Fruit fly (Drosophila melanogaster) whole organism, prepupa: Measurements from ENCODE around the gene CG3857.

Experiments
- Blimp-1 ChIP-seq: fragments of 200-800 bp; sonication (Bioruptor generic); optimal IDR thresholded peaks from 3 replicates; lab custom pipeline; 2017; ENCODE audit warnings: missing biosample characterization, missing genetic modification characterization, mild to moderate bottlenecking, moderate library complexity, missing genetic modification reagents
- CG11294 ChIP-seq: fragments of 200-800 bp; sonication (Bioruptor generic); IDR thresholded peaks from 2 replicates; pipeline ENCODE4 v1.3.6; 2022; ENCODE audit warnings: missing biosample characterization, missing genetic modification characterization
- CG11762 ChIP-seq: fragments of 200-800 bp; sonication (Bioruptor generic); optimal IDR thresholded peaks from 3 replicates; lab custom pipeline; 2016; ENCODE audit warnings: missing biosample characterization, missing genetic modification characterization; ENCODE audit not compliant: insufficient read depth
- CG11902 ChIP-seq: fragments of 200-800 bp; sonication (Bioruptor generic); optimal IDR thresholded peaks from 3 replicates; lab custom pipeline; 2016; ENCODE audit warnings: missing biosample characterization, missing genetic modification characterization
- CG15336 ChIP-seq: fragments of 200-800 bp; sonication (Bioruptor generic); IDR thresholded peaks from 2 replicates; pipeline ENCODE4 v1.3.6; 2022; ENCODE audit warnings: missing biosample characterization, missing genetic modification characterization
- CG1621 ChIP-seq: fragments of 200-800 bp; sonication (Bioruptor generic); optimal IDR thresholded peaks from 3 replicates; lab custom pipeline; 2018; ENCODE audit warnings: missing biosample characterization, mild to moderate bottlenecking, missing genetic modification characterization
- CG16779 ChIP-seq: fragments of 200-800 bp; sonication (Bioruptor generic); optimal IDR thresholded peaks from 3 replicates; lab custom pipeline; 2017; ENCODE audit warnings: missing biosample characterization, mild to moderate bottlenecking, missing genetic modification characterization
- CG3032 ChIP-seq: fragments of 200-800 bp; optimal IDR thresholded peaks from 2 replicates; lab custom pipeline; 2019; ENCODE audit warnings: missing biosample characterization, mild to moderate bottlenecking, missing genetic modification characterization, moderate library complexity
- CG31627 ChIP-seq: fragments of 200-800 bp; sonication (Bioruptor generic); optimal IDR thresholded peaks from 3 replicates; lab custom pipeline; 2016; ENCODE audit warnings: missing biosample characterization, missing genetic modification characterization
- CG32006 ChIP-seq: fragments of 200-800 bp; sonication (Bioruptor generic); optimal IDR thresholded peaks from 3 replicates; lab custom pipeline; 2017; ENCODE audit warnings: missing biosample characterization, mild to moderate bottlenecking, missing genetic modification characterization
- CG34406 ChIP-seq: fragments of 200-800 bp; sonication (Bioruptor generic); optimal IDR thresholded peaks from 3 replicates; lab custom pipeline; 2016; ENCODE audit warnings: missing biosample characterization, missing genetic modification characterization
- CG4318 ChIP-seq: fragments of 200-800 bp; sonication (Bioruptor generic); optimal IDR thresholded peaks from 3 replicates; lab custom pipeline; 2017; ENCODE audit warnings: missing biosample characterization, mild to moderate bottlenecking, missing genetic modification characterization
- CG6163 ChIP-seq: fragments of 200-800 bp; sonication (Bioruptor generic); IDR thresholded peaks from 3 replicates; pipeline ENCODE4 v1.3.6; 2022; ENCODE audit warnings: missing biosample characterization, missing genetic modification characterization
- CG6276 ChIP-seq: fragments of 200-800 bp; sonication (Bioruptor generic); optimal IDR thresholded peaks from 2 replicates; lab custom pipeline; 2017; ENCODE audit warnings: missing biosample characterization, mild to moderate bottlenecking, missing genetic modification characterization
- CG6792 ChIP-seq: fragments of 200-800 bp; sonication (Bioruptor generic); optimal IDR thresholded peaks from 3 replicates; lab custom pipeline; 2016; ENCODE audit warnings: missing biosample characterization, missing genetic modification characterization
- CG6808 ChIP-seq: fragments of 200-800 bp; sonication (Bioruptor generic); optimal IDR thresholded peaks from 3 replicates; lab custom pipeline; 2017; ENCODE audit warnings: missing biosample characterization, missing genetic modification characterization, mild to moderate bottlenecking, moderate library complexity, missing genetic modification reagents
- CG6854 ChIP-seq: fragments of 200-800 bp; sonication (Bioruptor generic); optimal IDR thresholded peaks from 2 replicates; lab custom pipeline; 2017; ENCODE audit warnings: missing biosample characterization, mild to moderate bottlenecking, missing genetic modification characterization
- CG7368 ChIP-seq: fragments of 200-800 bp; sonication (Bioruptor generic); optimal IDR thresholded peaks from 3 replicates; lab custom pipeline; 2016; ENCODE audit warnings: missing biosample characterization, missing genetic modification characterization
- CG8119 ChIP-seq: fragments of 200-800 bp; sonication (Bioruptor generic); IDR thresholded peaks from 3 replicates; pipeline ENCODE4 v1.3.6; 2022; ENCODE audit warnings: missing biosample characterization, missing genetic modification characterization
- Eip75B ChIP-seq: fragments of 200-800 bp; sonication (Bioruptor generic); optimal IDR thresholded peaks from 3 replicates; lab custom pipeline; 2016; ENCODE audit warnings: missing biosample characterization, missing genetic modification characterization
- Eip78C ChIP-seq: fragments of 200-800 bp; sonication (Bioruptor generic); peaks from one replicate; lab custom pipeline; 2016; ENCODE audit warnings: missing biosample characterization, missing genetic modification characterization
- Eip93F ChIP-seq: fragments of 200-800 bp; sonication (Bioruptor generic); optimal IDR thresholded peaks from 2 replicates; lab custom pipeline; 2016; ENCODE audit warnings: missing biosample characterization, mild to moderate bottlenecking, missing genetic modification characterization
- Ets96B ChIP-seq: fragments of 200-800 bp; optimal IDR thresholded peaks from 2 replicates; lab custom pipeline; 2019; ENCODE audit warnings: missing biosample characterization, mild to moderate bottlenecking, missing genetic modification characterization, moderate library complexity
- Gug ChIP-seq: fragments of 200-800 bp; sonication (Bioruptor generic); IDR thresholded peaks from 2 replicates; pipeline ENCODE4 v1.3.6; 2022; ENCODE audit warnings: missing biosample characterization, missing genetic modification characterization
- Hr38 ChIP-seq: sonication (Bioruptor generic); optimal IDR thresholded peaks from 2 replicates; lab custom pipeline; 2016; ENCODE audit warnings: missing biosample characterization, missing genetic modification characterization
- Hr39 ChIP-seq: fragments of 200-800 bp; sonication (Bioruptor generic); optimal IDR thresholded peaks from 2 replicates; lab custom pipeline; 2016; ENCODE audit warnings: missing biosample characterization, missing genetic modification characterization
- Hr4 ChIP-seq: fragments of 200-800 bp; sonication (Bioruptor generic); optimal IDR thresholded peaks from 3 replicates; lab custom pipeline; 2016; ENCODE audit warnings: missing biosample characterization, missing genetic modification characterization
- Smox ChIP-seq: fragments of 200-800 bp; sonication (Bioruptor generic); optimal IDR thresholded peaks from 3 replicates; lab custom pipeline; 2016; ENCODE audit warnings: missing biosample characterization, missing genetic modification characterization
- Sox14 ChIP-seq: fragments of 200-800 bp; sonication (Bioruptor generic); optimal IDR thresholded peaks from 3 replicates; lab custom pipeline; 2016; ENCODE audit warnings: missing biosample characterization, missing genetic modification characterization
- achi ChIP-seq: fragments of 200-800 bp; sonication (Bioruptor generic); optimal IDR thresholded peaks from 3 replicates; lab custom pipeline; 2016; ENCODE audit warnings: missing biosample characterization, missing genetic modification characterization
- acj6 ChIP-seq: fragments of 200-800 bp; sonication (Bioruptor generic); optimal IDR thresholded peaks from 3 replicates; lab custom pipeline; 2016; ENCODE audit warnings: missing biosample characterization, missing genetic modification characterization
- cyc ChIP-seq: fragments of 200-800 bp; sonication (Bioruptor generic); optimal IDR thresholded peaks from 3 replicates; lab custom pipeline; 2016; ENCODE audit warnings: missing biosample characterization, missing genetic modification characterization
- dsx ChIP-seq: fragments of 200-800 bp; optimal IDR thresholded peaks from 3 replicates; lab custom pipeline; 2019; ENCODE audit warnings: missing biosample characterization, mild to moderate bottlenecking, missing genetic modification characterization, moderate library complexity; ENCODE audit not compliant: poor library complexity, severe bottlenecking
- esn ChIP-seq: fragments of 200-800 bp; sonication (Bioruptor generic); optimal IDR thresholded peaks from 2 replicates; lab custom pipeline; 2016; ENCODE audit warnings: missing biosample characterization, mild to moderate bottlenecking, missing genetic modification characterization, moderate library complexity
- fd59A ChIP-seq: fragments of 200-800 bp; sonication (Bioruptor generic); optimal IDR thresholded peaks from 2 replicates; lab custom pipeline; 2017; ENCODE audit warnings: missing biosample characterization, mild to moderate bottlenecking, missing genetic modification characterization, missing genetic modification reagents
- fd85E ChIP-seq: fragments of 200-800 bp; sonication (Bioruptor generic); optimal IDR thresholded peaks from 3 replicates; lab custom pipeline; 2016; ENCODE audit warnings: missing biosample characterization, missing genetic modification characterization
- fkh ChIP-seq: fragments of 200-800 bp; sonication (Bioruptor generic); optimal IDR thresholded peaks from 3 replicates; lab custom pipeline; 2017; ENCODE audit warnings: missing biosample characterization, mild to moderate bottlenecking, missing genetic modification characterization, moderate library complexity
- lz ChIP-seq: fragments of 200-800 bp; sonication (Bioruptor generic); optimal IDR thresholded peaks from 3 replicates; lab custom pipeline; 2016; ENCODE audit warnings: missing biosample characterization, missing genetic modification characterization
- net ChIP-seq: fragments of 200-800 bp; sonication (Bioruptor generic); optimal IDR thresholded peaks from 3 replicates; lab custom pipeline; 2016; ENCODE audit warnings: missing biosample characterization, missing genetic modification characterization
- pdm3 ChIP-seq: fragments of 200-800 bp; sonication (Bioruptor generic); optimal IDR thresholded peaks from 3 replicates; lab custom pipeline; 2016; ENCODE audit warnings: missing biosample characterization, missing genetic modification characterization
- salr ChIP-seq, 2 experiments: fragments of 200-800 bp; sonication (Bioruptor generic); optimal IDR thresholded peaks; 3 replicates each; lab custom pipeline; 2016 to 2018; ENCODE audit warnings: missing biosample characterization in 2 of 2, missing genetic modification characterization in 2 of 2, mild to moderate bottlenecking in 1 of 2
- ss ChIP-seq, 2 experiments: fragments of 200-800 bp; sonication (Bioruptor generic); optimal IDR thresholded peaks; 2 replicates in 1 of 2; 3 replicates in 1 of 2; lab custom pipeline; 2017 to 2018; ENCODE audit warnings: mild to moderate bottlenecking in 2 of 2, missing biosample characterization in 2 of 2, missing genetic modification characterization in 2 of 2, moderate library complexity in 1 of 2
- svp ChIP-seq: fragments of 200-800 bp; sonication (Bioruptor generic); peaks from one replicate; lab custom pipeline; 2016; ENCODE audit warnings: missing biosample characterization, missing genetic modification characterization
- topi ChIP-seq: fragments of 200-800 bp; sonication (Bioruptor generic); optimal IDR thresholded peaks from 3 replicates; lab custom pipeline; 2016; ENCODE audit warnings: missing biosample characterization, missing genetic modification characterization
- vri ChIP-seq: fragments of 200-800 bp; sonication (Bioruptor generic); optimal IDR thresholded peaks from 3 replicates; lab custom pipeline; 2016; ENCODE audit warnings: missing biosample characterization, mild to moderate bottlenecking, missing genetic modification characterization

CG3857 gene

dm6 chrX:1900123-1900818, 39.6 kb downstream of the CG3857 start, which contains the start of gene arm:
TSS of gene arm (minus strand) at chrX:1900646.
- no peak for TF ChIP-seq net (GFP tag; lab: Kevin White, UChicago)
- peak; percentile 20; the same call in 1 of the 2 replicates for TF ChIP-seq CG15336 (GFP tag; lab: Robert Waterston, UW)
- no peak for TF ChIP-seq Hr38 (GFP tag; lab: Kevin White, UChicago)
- peak; percentile 36 for TF ChIP-seq fkh (GFP tag; lab: Kevin White, UChicago)
- TF ChIP-seq Eip78C (GFP tag; lab: Kevin White, UChicago), result peak; percentile 40
- no peak for TF ChIP-seq ss (GFP tag; optimal IDR thresholded peaks at IDR 0.05; lab: Kevin White, UChicago)
- peak; percentile 23 for TF ChIP-seq achi (GFP tag; lab: Kevin White, UChicago)
- no peak for TF ChIP-seq CG6163
- peak; percentile 0 for TF ChIP-seq CG6792 (GFP tag; lab: Kevin White, UChicago)
- TF ChIP-seq CG34406, result peak; percentile 20
- no peak for TF ChIP-seq Hr39 (GFP tag; lab: Kevin White, UChicago)
- no peak for TF ChIP-seq CG7368 (GFP tag; lab: Kevin White, UChicago)
- peak; percentile 12 for TF ChIP-seq cyc (GFP tag; lab: Kevin White, UChicago)
- no peak for TF ChIP-seq fd59A (GFP tag; lab: Kevin White, UChicago)
- TF ChIP-seq CG3032 (tag; lab: Kevin White, UChicago), result no peak
- TF ChIP-seq vri (GFP tag; lab: Kevin White, UChicago), result peak; percentile 28
- TF ChIP-seq svp, result peak; percentile 75
- peak; percentile 11 for TF ChIP-seq topi (GFP tag; lab: Kevin White, UChicago)
- TF ChIP-seq pdm3, result peak; percentile 42
- peak; percentile 31 for TF ChIP-seq esn (GFP tag; lab: Kevin White, UChicago)
- peak; percentile 18 for TF ChIP-seq CG32006 (GFP tag; lab: Kevin White, UChicago)
- TF ChIP-seq CG16779, result no peak
- TF ChIP-seq CG31627 (GFP tag; lab: Kevin White, UChicago), result peak; percentile 0
- TF ChIP-seq Eip93F, result peak; percentile 22

dm6 chrX:1899445-1900085, 40.3 kb downstream of the CG3857 start:
- TF ChIP-seq CG34406 (no peak), CG11762 (GFP tag; lab: Kevin White, UChicago) (no peak), vri (GFP tag; lab: Kevin White, UChicago) (no peak), CG16779 (no peak), CG1621 (no peak), Hr39 (GFP tag; lab: Kevin White, UChicago) (no peak), CG7368 (GFP tag; lab: Kevin White, UChicago) (peak; percentile 19), Gug (no peak), CG31627 (GFP tag; lab: Kevin White, UChicago) (no peak), CG32006 (GFP tag; lab: Kevin White, UChicago) (no peak), CG8119 (GFP tag; lab: Robert Waterston, UW) (no peak), CG6276 (GFP tag; lab: Kevin White, UChicago) (no peak), Hr4 (no peak), CG6854 (no peak), pdm3 (no peak), acj6 (GFP tag; lab: Kevin White, UChicago) (no peak), CG6808 (GFP tag; lab: Kevin White, UChicago) (no peak), Hr38 (GFP tag; lab: Kevin White, UChicago) (no peak), Eip78C (GFP tag; lab: Kevin White, UChicago) (peak; percentile 11), Smox (GFP tag; lab: Kevin White, UChicago) (no peak), Ets96B (tag; lab: Kevin White, UChicago) (no peak), cyc (GFP tag; lab: Kevin White, UChicago) (no peak), fd85E (GFP tag; lab: Kevin White, UChicago) (no peak), Blimp-1 (GFP tag; lab: Kevin White, UChicago) (peak; percentile 56), CG4318 (no peak), CG11902 (GFP tag; lab: Kevin White, UChicago) (no peak), fd59A (GFP tag; lab: Kevin White, UChicago) (no peak), salr (GFP tag; optimal IDR thresholded peaks at IDR 0.05; lab: Kevin White, UChicago) (no peak), Eip93F (no peak), CG11294 (GFP tag; lab: Robert Waterston, UW) (no peak), Eip75B (GFP tag; lab: Kevin White, UChicago) (no peak), CG15336 (GFP tag; lab: Robert Waterston, UW) (no peak; the same call in 1 of the 2 replicates), ss (GFP tag; optimal IDR thresholded peaks at IDR 0.05; lab: Kevin White, UChicago) (peak in 1 of 2 experiments; percentile 46), lz (GFP tag; lab: Kevin White, UChicago) (no peak), dsx (GFP tag; lab: Kevin White, UChicago) (peak; percentile 17), CG3032 (tag; lab: Kevin White, UChicago) (no peak), CG6792 (GFP tag; lab: Kevin White, UChicago) (no peak), Sox14 (peak; percentile 17)
